Fruit fly (Drosophila melanogaster) whole organism, prepupa: ENCODE data around the gene PVRAP.

Experiments used
- Blimp-1 ChIP-seq: fragments of 200-800 bp; sonication (Bioruptor generic); optimal IDR thresholded peaks from 3 replicates; lab custom pipeline; 2017; ENCODE audit warnings: missing biosample characterization, missing genetic modification characterization, mild to moderate bottlenecking, moderate library complexity, missing genetic modification reagents
- CG10631 ChIP-seq: fragments of 200-800 bp; sonication (Bioruptor generic); optimal IDR thresholded peaks from 2 replicates; lab custom pipeline; 2016; ENCODE audit warnings: missing biosample characterization, missing genetic modification characterization
- CG10669 ChIP-seq: fragments of 200-800 bp; sonication (Bioruptor generic); optimal IDR thresholded peaks from 3 replicates; lab custom pipeline; 2018; ENCODE audit warnings: missing biosample characterization, mild to moderate bottlenecking, missing genetic modification characterization, moderate library complexity
- CG11294 ChIP-seq: fragments of 200-800 bp; sonication (Bioruptor generic); IDR thresholded peaks from 2 replicates; pipeline ENCODE4 v1.3.6; 2022; ENCODE audit warnings: missing biosample characterization, missing genetic modification characterization
- CG11762 ChIP-seq: fragments of 200-800 bp; sonication (Bioruptor generic); optimal IDR thresholded peaks from 3 replicates; lab custom pipeline; 2016; ENCODE audit warnings: missing biosample characterization, missing genetic modification characterization; ENCODE audit not compliant: insufficient read depth
- CG15336 ChIP-seq: fragments of 200-800 bp; sonication (Bioruptor generic); IDR thresholded peaks from 2 replicates; pipeline ENCODE4 v1.3.6; 2022; ENCODE audit warnings: missing biosample characterization, missing genetic modification characterization
- CG3032 ChIP-seq: fragments of 200-800 bp; optimal IDR thresholded peaks from 2 replicates; lab custom pipeline; 2019; ENCODE audit warnings: missing biosample characterization, mild to moderate bottlenecking, missing genetic modification characterization, moderate library complexity
- CG31627 ChIP-seq: fragments of 200-800 bp; sonication (Bioruptor generic); optimal IDR thresholded peaks from 3 replicates; lab custom pipeline; 2016; ENCODE audit warnings: missing biosample characterization, missing genetic modification characterization
- CG32006 ChIP-seq: fragments of 200-800 bp; sonication (Bioruptor generic); optimal IDR thresholded peaks from 3 replicates; lab custom pipeline; 2017; ENCODE audit warnings: missing biosample characterization, mild to moderate bottlenecking, missing genetic modification characterization
- CG3919 ChIP-seq: fragments of 200-800 bp; sonication (Bioruptor generic); optimal IDR thresholded peaks from 3 replicates; lab custom pipeline; 2016; ENCODE audit warnings: missing biosample characterization, missing genetic modification characterization
- CG4318 ChIP-seq: fragments of 200-800 bp; sonication (Bioruptor generic); optimal IDR thresholded peaks from 3 replicates; lab custom pipeline; 2017; ENCODE audit warnings: missing biosample characterization, mild to moderate bottlenecking, missing genetic modification characterization
- CG6163 ChIP-seq: fragments of 200-800 bp; sonication (Bioruptor generic); IDR thresholded peaks from 3 replicates; pipeline ENCODE4 v1.3.6; 2022; ENCODE audit warnings: missing biosample characterization, missing genetic modification characterization
- CG6276 ChIP-seq: fragments of 200-800 bp; sonication (Bioruptor generic); optimal IDR thresholded peaks from 2 replicates; lab custom pipeline; 2017; ENCODE audit warnings: missing biosample characterization, mild to moderate bottlenecking, missing genetic modification characterization
- CG6792 ChIP-seq: fragments of 200-800 bp; sonication (Bioruptor generic); optimal IDR thresholded peaks from 3 replicates; lab custom pipeline; 2016; ENCODE audit warnings: missing biosample characterization, missing genetic modification characterization
- CG6808 ChIP-seq: fragments of 200-800 bp; sonication (Bioruptor generic); optimal IDR thresholded peaks from 3 replicates; lab custom pipeline; 2017; ENCODE audit warnings: missing biosample characterization, missing genetic modification characterization, mild to moderate bottlenecking, moderate library complexity, missing genetic modification reagents
- CG6854 ChIP-seq: fragments of 200-800 bp; sonication (Bioruptor generic); optimal IDR thresholded peaks from 2 replicates; lab custom pipeline; 2017; ENCODE audit warnings: missing biosample characterization, mild to moderate bottlenecking, missing genetic modification characterization
- CG7368 ChIP-seq: fragments of 200-800 bp; sonication (Bioruptor generic); optimal IDR thresholded peaks from 3 replicates; lab custom pipeline; 2016; ENCODE audit warnings: missing biosample characterization, missing genetic modification characterization
- CG8119 ChIP-seq: fragments of 200-800 bp; sonication (Bioruptor generic); IDR thresholded peaks from 3 replicates; pipeline ENCODE4 v1.3.6; 2022; ENCODE audit warnings: missing biosample characterization, missing genetic modification characterization
- CG8319 ChIP-seq: fragments of 200-800 bp; sonication (Bioruptor generic); optimal IDR thresholded peaks from 3 replicates; lab custom pipeline; 2016; ENCODE audit warnings: missing biosample characterization, missing genetic modification characterization
- CG8632 ChIP-seq: fragments of 200-800 bp; sonication (Bioruptor generic); optimal IDR thresholded peaks from 3 replicates; lab custom pipeline; 2016; ENCODE audit warnings: missing biosample characterization, missing genetic modification characterization
- CG9139 ChIP-seq: fragments of 200-800 bp; sonication (Bioruptor generic); optimal IDR thresholded peaks from 3 replicates; lab custom pipeline; 2017; ENCODE audit warnings: missing biosample characterization, mild to moderate bottlenecking, missing genetic modification characterization
- Eip75B ChIP-seq: fragments of 200-800 bp; sonication (Bioruptor generic); optimal IDR thresholded peaks from 3 replicates; lab custom pipeline; 2016; ENCODE audit warnings: missing biosample characterization, missing genetic modification characterization
- Eip78C ChIP-seq: fragments of 200-800 bp; sonication (Bioruptor generic); peaks from one replicate; lab custom pipeline; 2016; ENCODE audit warnings: missing biosample characterization, missing genetic modification characterization
- Eip93F ChIP-seq: fragments of 200-800 bp; sonication (Bioruptor generic); optimal IDR thresholded peaks from 2 replicates; lab custom pipeline; 2016; ENCODE audit warnings: missing biosample characterization, mild to moderate bottlenecking, missing genetic modification characterization
- Ets21C ChIP-seq: fragments of 200-800 bp; sonication (Bioruptor generic); optimal IDR thresholded peaks from 3 replicates; lab custom pipeline; 2016; ENCODE audit warnings: missing biosample characterization, missing genetic modification characterization
- Ets96B ChIP-seq: fragments of 200-800 bp; optimal IDR thresholded peaks from 2 replicates; lab custom pipeline; 2019; ENCODE audit warnings: missing biosample characterization, mild to moderate bottlenecking, missing genetic modification characterization, moderate library complexity
- Gug ChIP-seq: fragments of 200-800 bp; sonication (Bioruptor generic); IDR thresholded peaks from 2 replicates; pipeline ENCODE4 v1.3.6; 2022; ENCODE audit warnings: missing biosample characterization, missing genetic modification characterization
- Hr39 ChIP-seq: fragments of 200-800 bp; sonication (Bioruptor generic); optimal IDR thresholded peaks from 2 replicates; lab custom pipeline; 2016; ENCODE audit warnings: missing biosample characterization, missing genetic modification characterization
- Lpt ChIP-seq: fragments of 200-800 bp; sonication (Bioruptor generic); optimal IDR thresholded peaks from 3 replicates; lab custom pipeline; 2016; ENCODE audit warnings: missing biosample characterization, missing genetic modification characterization
- Met ChIP-seq: fragments of 200-800 bp; sonication (Bioruptor generic); optimal IDR thresholded peaks from 3 replicates; lab custom pipeline; 2016; ENCODE audit warnings: missing biosample characterization, missing genetic modification characterization
- Smox ChIP-seq: fragments of 200-800 bp; sonication (Bioruptor generic); optimal IDR thresholded peaks from 3 replicates; lab custom pipeline; 2016; ENCODE audit warnings: missing biosample characterization, missing genetic modification characterization
- Sox102F ChIP-seq: fragments of 200-800 bp; sonication (Bioruptor generic); optimal IDR thresholded peaks from 2 replicates; lab custom pipeline; 2016; ENCODE audit warnings: missing biosample characterization, mild to moderate bottlenecking, missing genetic modification characterization
- Sox15 ChIP-seq: fragments of 200-800 bp; sonication (Bioruptor generic); optimal IDR thresholded peaks from 3 replicates; lab custom pipeline; 2016; ENCODE audit warnings: missing biosample characterization, missing genetic modification characterization
- acj6 ChIP-seq: fragments of 200-800 bp; sonication (Bioruptor generic); optimal IDR thresholded peaks from 3 replicates; lab custom pipeline; 2016; ENCODE audit warnings: missing biosample characterization, missing genetic modification characterization
- cyc ChIP-seq: fragments of 200-800 bp; sonication (Bioruptor generic); optimal IDR thresholded peaks from 3 replicates; lab custom pipeline; 2016; ENCODE audit warnings: missing biosample characterization, missing genetic modification characterization
- dsx ChIP-seq: fragments of 200-800 bp; optimal IDR thresholded peaks from 3 replicates; lab custom pipeline; 2019; ENCODE audit warnings: missing biosample characterization, mild to moderate bottlenecking, missing genetic modification characterization, moderate library complexity; ENCODE audit not compliant: poor library complexity, severe bottlenecking
- eg ChIP-seq: fragments of 200-800 bp; sonication (Bioruptor generic); IDR thresholded peaks from 3 replicates; pipeline ENCODE4 v1.3.6; 2022; ENCODE audit warnings: missing biosample characterization, missing genetic modification characterization
- esn ChIP-seq: fragments of 200-800 bp; sonication (Bioruptor generic); optimal IDR thresholded peaks from 2 replicates; lab custom pipeline; 2016; ENCODE audit warnings: missing biosample characterization, mild to moderate bottlenecking, missing genetic modification characterization, moderate library complexity
- fd59A ChIP-seq: fragments of 200-800 bp; sonication (Bioruptor generic); optimal IDR thresholded peaks from 2 replicates; lab custom pipeline; 2017; ENCODE audit warnings: missing biosample characterization, mild to moderate bottlenecking, missing genetic modification characterization, missing genetic modification reagents
- fd85E ChIP-seq: fragments of 200-800 bp; sonication (Bioruptor generic); optimal IDR thresholded peaks from 3 replicates; lab custom pipeline; 2016; ENCODE audit warnings: missing biosample characterization, missing genetic modification characterization
- lz ChIP-seq: fragments of 200-800 bp; sonication (Bioruptor generic); optimal IDR thresholded peaks from 3 replicates; lab custom pipeline; 2016; ENCODE audit warnings: missing biosample characterization, missing genetic modification characterization
- net ChIP-seq: fragments of 200-800 bp; sonication (Bioruptor generic); optimal IDR thresholded peaks from 3 replicates; lab custom pipeline; 2016; ENCODE audit warnings: missing biosample characterization, missing genetic modification characterization
- pdm3 ChIP-seq: fragments of 200-800 bp; sonication (Bioruptor generic); optimal IDR thresholded peaks from 3 replicates; lab custom pipeline; 2016; ENCODE audit warnings: missing biosample characterization, missing genetic modification characterization
- salr ChIP-seq, 2 experiments: fragments of 200-800 bp; sonication (Bioruptor generic); optimal IDR thresholded peaks; 3 replicates each; lab custom pipeline; 2016 to 2018; ENCODE audit warnings: missing biosample characterization in 2 of 2, missing genetic modification characterization in 2 of 2, mild to moderate bottlenecking in 1 of 2
- spab ChIP-seq: fragments of 200-800 bp; sonication (Bioruptor generic); optimal IDR thresholded peaks from 2 replicates; lab custom pipeline; 2017; ENCODE audit warnings: missing biosample characterization, mild to moderate bottlenecking, missing genetic modification characterization, missing genetic modification reagents
- vri ChIP-seq: fragments of 200-800 bp; sonication (Bioruptor generic); optimal IDR thresholded peaks from 3 replicates; lab custom pipeline; 2016; ENCODE audit warnings: missing biosample characterization, mild to moderate bottlenecking, missing genetic modification characterization

Gene PVRAP

DNA sequence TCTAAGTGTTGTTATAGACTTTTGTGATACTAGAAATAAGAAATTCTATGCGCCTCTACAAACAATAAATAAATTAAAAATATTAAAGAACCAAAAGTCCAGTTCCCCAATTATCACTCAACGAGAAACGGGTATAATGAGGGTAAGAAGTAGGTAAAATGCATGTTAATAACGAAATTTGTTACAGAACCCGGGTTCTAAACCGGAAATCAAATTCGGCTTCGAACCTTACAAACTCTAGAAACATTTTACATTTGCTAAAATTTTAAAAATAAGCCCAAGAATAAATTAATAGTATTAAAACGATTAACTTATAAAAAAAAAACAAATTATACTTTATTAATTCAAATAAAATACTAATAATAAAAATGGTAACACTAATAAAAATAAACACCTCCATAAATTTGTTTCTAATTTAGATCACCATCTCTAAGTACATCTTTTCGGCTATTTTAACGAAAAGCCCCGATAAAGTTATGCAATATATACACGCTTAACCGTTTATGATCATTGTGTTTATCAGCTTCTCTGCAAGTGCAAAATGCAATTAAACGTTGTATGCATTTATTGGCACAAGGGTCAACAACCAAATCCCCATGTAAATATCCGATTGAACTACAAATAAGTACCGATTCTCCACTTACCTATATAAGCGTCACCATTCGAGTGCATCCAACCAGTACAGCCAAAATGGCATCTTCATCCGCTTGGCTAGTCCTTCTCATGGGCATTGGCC, 74.6 kb downstream of the PVRAP start, which contains the start of gene CG6602 (continued):
- peak; percentile 53 for TF ChIP-seq esn
- peak; percentile 68 for TF ChIP-seq Eip78C (GFP tag; lab: Kevin White, UChicago)
- peak; percentile 65 for TF ChIP-seq Hr39 (GFP tag; lab: Kevin White, UChicago)
- peak; percentile 44 for TF ChIP-seq Met (GFP tag; lab: Kevin White, UChicago)
- no peak for TF ChIP-seq CG15336 (GFP tag; lab: Robert Waterston, UW)
- no peak for TF ChIP-seq CG6276 (GFP tag; lab: Kevin White, UChicago)
- peak; percentile 68 for TF ChIP-seq lz (GFP tag; lab: Kevin White, UChicago)
- no peak for TF ChIP-seq CG8632 (GFP tag; lab: Kevin White, UChicago)
- TF ChIP-seq CG8119 (GFP tag; lab: Robert Waterston, UW) = no peak
- TF ChIP-seq vri (GFP tag; lab: Kevin White, UChicago) = peak; percentile 5
- peak; percentile 13 for TF ChIP-seq CG7368 (GFP tag; lab: Kevin White, UChicago)
- peak; percentile 31 for TF ChIP-seq Blimp-1 (GFP tag; lab: Kevin White, UChicago)
- TF ChIP-seq spab = no peak
- no peak for TF ChIP-seq pdm3 (GFP tag; lab: Kevin White, UChicago)
- no peak for TF ChIP-seq Smox
- TF ChIP-seq CG4318 (GFP tag; lab: Kevin White, UChicago) = no peak
- TF ChIP-seq Lpt (GFP tag; lab: Kevin White, UChicago) = no peak
- TF ChIP-seq CG6808 = no peak
- TF ChIP-seq CG6854 (GFP tag; lab: Kevin White, UChicago) = peak; percentile 21

- TF ChIP-seq CG10669 = no peak
- TF ChIP-seq CG8319 (GFP tag; lab: Kevin White, UChicago) = no peak
- TF ChIP-seq CG3919 (GFP tag; lab: Kevin White, UChicago) = no peak
- TF ChIP-seq Gug (GFP tag; lab: Robert Waterston, UW) = no peak
- peak; percentile 53 for TF ChIP-seq lz (GFP tag; lab: Kevin White, UChicago)
- TF ChIP-seq cyc (GFP tag; lab: Kevin White, UChicago) = peak; percentile 46
- TF ChIP-seq Sox102F (GFP tag; lab: Kevin White, UChicago) = peak; percentile 9
- TF ChIP-seq Eip75B = peak; percentile 47
- peak; percentile 45 for TF ChIP-seq Ets96B (tag; lab: Kevin White, UChicago)
- no peak for TF ChIP-seq CG4318 (GFP tag; lab: Kevin White, UChicago)
- TF ChIP-seq fd85E (GFP tag; lab: Kevin White, UChicago) = no peak
- TF ChIP-seq CG9139 (GFP tag; lab: Kevin White, UChicago) = peak; percentile 15
- TF ChIP-seq CG3032 (tag; lab: Kevin White, UChicago) = peak; percentile 71
- TF ChIP-seq eg (GFP tag; lab: Robert Waterston, UW) = peak; percentile 45; the same call in 2 of the 3 replicates
- TF ChIP-seq CG31627 = peak; percentile 69
- no peak for TF ChIP-seq Blimp-1 (GFP tag; lab: Kevin White, UChicago)
- TF ChIP-seq Hr39 (GFP tag; lab: Kevin White, UChicago) = peak; percentile 60
- peak; percentile 26 for TF ChIP-seq acj6 (GFP tag; lab: Kevin White, UChicago)
- TF ChIP-seq dsx (GFP tag; lab: Kevin White, UChicago) = no peak
- TF ChIP-seq CG32006 (GFP tag; lab: Kevin White, UChicago) = peak; percentile 58
- TF ChIP-seq Sox15 (GFP tag; lab: Kevin White, UChicago) = peak; percentile 7
- no peak for TF ChIP-seq CG11762
- no peak for TF ChIP-seq CG11294
- TF ChIP-seq Ets21C (GFP tag; lab: Kevin White, UChicago) = peak; percentile 59
- peak; percentile 88 for TF ChIP-seq Eip78C (GFP tag; lab: Kevin White, UChicago)
- TF ChIP-seq fd59A (GFP tag; lab: Kevin White, UChicago) = peak; percentile 22
- no peak for TF ChIP-seq CG8632 (GFP tag; lab: Kevin White, UChicago)
- peak; percentile 57 for TF ChIP-seq CG10631 (GFP tag; lab: Kevin White, UChicago)
- TF ChIP-seq CG6792 = peak; percentile 6
- TF ChIP-seq net = no peak
- TF ChIP-seq Met (GFP tag; lab: Kevin White, UChicago) = peak; percentile 47
- peak; percentile 60 for TF ChIP-seq esn
- TF ChIP-seq salr (GFP tag; optimal IDR thresholded peaks at IDR 0.05; lab: Kevin White, UChicago) = peak in 1 of 2 experiments; percentile 3
- TF ChIP-seq CG6163 (GFP tag; lab: Robert Waterston, UW) = peak; percentile 36; the same call in 1 of the 3 replicates
- peak; percentile 23 for TF ChIP-seq CG6808
- no peak for TF ChIP-seq Eip93F (GFP tag; lab: Kevin White, UChicago)
Observed at dm6 chr3L:6074975-6075692, 78.1 kb downstream of the PVRAP start, which contains the start of the genes CG13295 and CG6610. TSS of gene CG13295 (minus strand) at chr3L:6075245. TSS of gene CG6610 (plus strand) at chr3L:6075536.
